Worm (Caenorhabditis elegans): ENCODE data around the gene F48E3.9.
A peak's percentile ranks its signal among the peaks of the same experiment; 100 is the strongest.

The F48E3.9 gene

DNA sequence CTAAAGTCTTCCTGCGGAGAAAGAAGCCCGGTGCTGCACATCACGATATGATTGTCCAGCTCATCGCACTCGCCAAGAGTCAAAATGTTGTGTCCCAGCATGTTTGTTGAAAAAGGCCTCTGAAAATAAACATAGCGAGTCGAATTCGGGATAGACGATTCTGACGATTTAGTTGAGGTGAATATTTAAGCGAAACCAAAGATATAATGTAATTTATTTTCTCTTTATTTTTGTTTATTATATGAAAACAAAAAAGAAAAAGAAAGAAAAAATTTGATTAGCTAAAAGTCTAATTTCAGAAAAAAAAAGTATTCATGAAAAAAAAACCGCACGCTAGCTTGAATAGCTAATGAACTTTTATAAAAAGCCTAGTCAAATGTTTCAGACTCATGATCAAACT is 51.8 kb downstream of the F48E3.9 start, which contains the start of gene ceh-14:
TSS of gene ceh-14 (minus strand) at position 101 of the 400 bp plus-strand sequence.
- TF ChIP-seq nhr-25 (tag; optimal IDR thresholded peaks at IDR 0.05; ENCODE audit: borderline replicate concordance, insufficient read depth) (no peak), ztf-11 (tag; optimal IDR thresholded peaks at IDR 0.05) (no peak), ctbp-1 (GFP tag; IDR thresholded peaks at IDR 0.05) (no peak), F10B5.3 (tag; optimal IDR thresholded peaks at IDR 0.05) (no peak), set-16 (GFP tag; IDR thresholded peaks at IDR 0.05) (no peak), Y48G9A.11 (GFP tag; IDR thresholded peaks at IDR 0.05) (no peak), egl-27 (tag; optimal IDR thresholded peaks at IDR 0.05) (no peak)

DNA sequence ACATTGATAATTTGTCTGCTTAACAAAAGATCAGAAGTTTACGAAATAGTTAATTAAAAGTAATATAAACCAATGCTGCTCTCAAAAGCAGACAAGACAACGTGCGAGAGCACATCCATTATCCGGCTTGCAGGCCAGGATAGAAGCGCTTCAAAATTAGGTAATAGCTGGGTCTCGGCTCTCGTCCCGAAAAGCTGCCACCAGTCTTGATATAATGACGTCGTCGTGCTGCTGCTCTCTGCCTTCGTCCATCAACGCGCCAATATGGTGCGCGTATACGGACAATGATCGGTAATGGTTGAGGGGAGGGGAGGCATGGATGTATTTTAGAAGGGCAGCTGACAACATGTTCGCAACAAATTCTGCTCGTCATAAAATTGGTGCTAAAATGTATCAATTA is 53.6 kb downstream of the F48E3.9 start:
- TF ChIP-seq egl-43 (GFP tag; IDR thresholded peaks at IDR 0.05) (peak; percentile 60; the same call in 1 of the 2 replicates), skn-1 (tag; optimal IDR thresholded peaks at IDR 0.05) (no peak)

All from whole organism, L4 larva.